Fruit fly (Drosophila melanogaster) Kc167 (cell line): Measurements from ENCODE around the gene CG12438.

Experiments
- h ChIP-seq: fragments of >200 bp; optimal IDR thresholded peaks from 3 replicates; lab custom pipeline; 2018; ENCODE audit warnings: missing external identifiers
- insv ChIP-seq: fragments of >200 bp; optimal IDR thresholded peaks from 3 replicates; lab custom pipeline; 2018; ENCODE audit warnings: missing external identifiers
- psq ChIP-seq: fragments of >200 bp; optimal IDR thresholded peaks from 2 replicates; lab custom pipeline; 2017; ENCODE audit warnings: missing external identifiers

DNA sequence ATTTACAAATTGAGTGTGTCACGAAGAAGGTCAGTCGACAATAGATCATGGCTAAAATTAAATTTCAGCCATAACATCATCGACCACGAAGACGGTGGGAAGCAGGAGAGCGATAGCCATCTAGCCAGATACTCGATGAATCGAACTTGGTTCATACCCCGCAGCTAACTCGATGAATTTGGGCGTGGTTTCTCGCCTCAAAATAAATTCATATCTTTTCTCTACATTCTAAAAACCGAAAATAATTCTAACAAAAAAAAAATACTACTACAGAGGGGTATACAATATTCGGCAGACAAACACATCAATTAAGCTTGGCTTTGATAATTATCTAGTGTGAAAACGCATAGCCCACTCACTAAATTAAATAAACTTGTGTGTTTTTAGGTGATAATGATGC is 19.4 kb upstream of the CG12438 start:
- TF ChIP-seq insv (no peak), h (no peak), psq (no peak)
